Fruit fly (Drosophila melanogaster) whole organism, embryonic: Measurements from ENCODE around the gene Nct.

Experiments
- Atf-2 ChIP-seq: fragments of 200-800 bp; sonication (Bioruptor generic); optimal IDR thresholded peaks from 2 replicates; lab custom pipeline; 2016; ENCODE audit warnings: missing biosample characterization, missing genetic modification characterization
- CG10462 ChIP-seq: fragments of 200-800 bp; sonication (Bioruptor generic); optimal IDR thresholded peaks from 2 replicates; lab custom pipeline; 2016; ENCODE audit warnings: missing biosample characterization, missing genetic modification characterization
- CG11456 ChIP-seq: fragments of 200-800 bp; sonication (Bioruptor generic); IDR thresholded peaks from 3 replicates; pipeline ENCODE4 v1.3.6; 2022; ENCODE audit warnings: missing biosample characterization, missing genetic modification characterization
- CG11723 ChIP-seq: fragments of 200-800 bp; sonication (Bioruptor generic); optimal IDR thresholded peaks from 2 replicates; lab custom pipeline; 2017; ENCODE audit warnings: missing biosample characterization, mild to moderate bottlenecking, missing genetic modification characterization
- CG12769 ChIP-seq: fragments of 200-800 bp; sonication (Bioruptor generic); optimal IDR thresholded peaks from 2 replicates; lab custom pipeline; 2019; ENCODE audit warnings: missing biosample characterization, mild to moderate bottlenecking, missing genetic modification characterization, moderate library complexity
- CG12942 ChIP-seq: fragments of 200-800 bp; sonication (Bioruptor generic); optimal IDR thresholded peaks from 3 replicates; lab custom pipeline; 2016; ENCODE audit warnings: missing biosample characterization, missing genetic modification characterization
- CG15073 ChIP-seq: fragments of 200-800 bp; sonication (Bioruptor generic); optimal IDR thresholded peaks from 2 replicates; lab custom pipeline; 2016; ENCODE audit warnings: missing biosample characterization, missing genetic modification characterization
- CG15514 ChIP-seq: fragments of 200-800 bp; sonication (Bioruptor generic); optimal IDR thresholded peaks from 3 replicates; lab custom pipeline; 2017; ENCODE audit warnings: missing biosample characterization, missing genetic modification characterization, mild to moderate bottlenecking, moderate library complexity, missing genetic modification reagents
- CG17568 ChIP-seq: fragments of 200-800 bp; sonication (Bioruptor generic); optimal IDR thresholded peaks from 2 replicates; lab custom pipeline; 2018; ENCODE audit warnings: missing biosample characterization, mild to moderate bottlenecking, missing genetic modification characterization, moderate library complexity
- CG18599 ChIP-seq: fragments of 200-800 bp; sonication (Bioruptor generic); optimal IDR thresholded peaks from 3 replicates; lab custom pipeline; 2017; ENCODE audit warnings: missing biosample characterization, missing genetic modification characterization, mild to moderate bottlenecking, moderate library complexity, missing genetic modification reagents
- CG18764 ChIP-seq: fragments of 200-800 bp; sonication (Bioruptor generic); optimal IDR thresholded peaks from 3 replicates; lab custom pipeline; 2016; ENCODE audit warnings: missing biosample characterization, missing genetic modification characterization
- CG2875 ChIP-seq: fragments of 200-800 bp; sonication (Bioruptor generic); optimal IDR thresholded peaks from 2 replicates; lab custom pipeline; 2017; ENCODE audit warnings: missing biosample characterization, mild to moderate bottlenecking, missing genetic modification characterization, missing genetic modification reagents
- CG30403 ChIP-seq: fragments of 200-800 bp; sonication (Bioruptor generic); optimal IDR thresholded peaks from 3 replicates; lab custom pipeline; 2016; ENCODE audit warnings: missing biosample characterization, missing genetic modification characterization
- CG31441 ChIP-seq: fragments of 200-800 bp; sonication (Bioruptor generic); IDR thresholded peaks from 2 replicates; pipeline ENCODE4 v1.3.6; 2022; ENCODE audit warnings: missing biosample characterization, missing genetic modification characterization
- CG3163 ChIP-seq: fragments of 200-800 bp; sonication (Bioruptor generic); optimal IDR thresholded peaks from 3 replicates; lab custom pipeline; 2016; ENCODE audit warnings: missing biosample characterization, missing genetic modification characterization
- CG32772 ChIP-seq: fragments of 200-800 bp; sonication (Bioruptor generic); IDR thresholded peaks from 2 replicates; pipeline ENCODE4 v1.3.6; 2022; ENCODE audit warnings: missing biosample characterization, missing genetic modification characterization
- CG33213 ChIP-seq: fragments of 200-800 bp; sonication (Bioruptor generic); optimal IDR thresholded peaks from 3 replicates; lab custom pipeline; 2016; ENCODE audit warnings: missing biosample characterization, missing genetic modification characterization
- CG3726 ChIP-seq: fragments of 200-800 bp; sonication (Bioruptor generic); IDR thresholded peaks from 3 replicates; pipeline ENCODE4, ENCODE4 v1.3.6; 2022; ENCODE audit warnings: missing biosample characterization, missing genetic modification characterization
- CG4282 ChIP-seq: fragments of 200-800 bp; sonication (Bioruptor generic); optimal IDR thresholded peaks from 2 replicates; lab custom pipeline; 2016; ENCODE audit warnings: missing biosample characterization, missing genetic modification characterization
- CG4820 ChIP-seq: fragments of 200-800 bp; sonication (Bioruptor generic); optimal IDR thresholded peaks from 3 replicates; lab custom pipeline; 2016; ENCODE audit warnings: missing biosample characterization, missing genetic modification characterization
- CG6683 ChIP-seq: fragments of 200-800 bp; sonication (Bioruptor generic); optimal IDR thresholded peaks from 2 replicates; lab custom pipeline; 2017; ENCODE audit warnings: missing biosample characterization, mild to moderate bottlenecking, missing genetic modification characterization, missing genetic modification reagents
- CG7357 ChIP-seq: fragments of 200-800 bp; sonication (Bioruptor generic); IDR thresholded peaks from 3 replicates; pipeline ENCODE4 v1.3.6; 2022; ENCODE audit warnings: missing biosample characterization, missing genetic modification characterization
- CG7556 ChIP-seq: fragments of 200-800 bp; sonication (Bioruptor generic); optimal IDR thresholded peaks from 2 replicates; lab custom pipeline; 2017; ENCODE audit warnings: missing biosample characterization, mild to moderate bottlenecking, missing genetic modification characterization
- CG7963 ChIP-seq: fragments of 200-800 bp; sonication (Bioruptor generic); IDR thresholded peaks from 3 replicates; pipeline ENCODE4 v1.3.6; 2022; ENCODE audit warnings: missing biosample characterization, missing genetic modification characterization; ENCODE audit not compliant: partially characterized antibody
- CG9727 ChIP-seq: fragments of 200-800 bp; sonication (Bioruptor generic); optimal IDR thresholded peaks from 3 replicates; lab custom pipeline; 2017; ENCODE audit warnings: missing biosample characterization, mild to moderate bottlenecking, missing genetic modification characterization
- CG9876 ChIP-seq: fragments of 200-800 bp; sonication (Bioruptor generic); optimal IDR thresholded peaks from 2 replicates; lab custom pipeline; 2016; ENCODE audit warnings: missing biosample characterization, missing genetic modification characterization
- Hr3 ChIP-seq: fragments of 200-800 bp; sonication (Bioruptor generic); optimal IDR thresholded peaks from 3 replicates; lab custom pipeline; 2016; ENCODE audit warnings: missing biosample characterization, missing genetic modification characterization
- Lhr ChIP-seq: fragments of 200-800 bp; sonication (Bioruptor generic); optimal IDR thresholded peaks from 3 replicates; lab custom pipeline; 2017; ENCODE audit warnings: mild to moderate bottlenecking, missing biosample characterization, missing genetic modification reagents, missing genetic modification characterization
- Lim3 ChIP-seq: fragments of 200-800 bp; sonication (Bioruptor generic); IDR thresholded peaks from 2 replicates; pipeline ENCODE4 v1.3.6; 2022; ENCODE audit warnings: missing biosample characterization, missing genetic modification characterization
- Myb ChIP-seq: fragments of 200-800 bp; sonication (Bioruptor generic); optimal IDR thresholded peaks from 2 replicates; lab custom pipeline; 2016; ENCODE audit warnings: missing biosample characterization, missing genetic modification characterization
- NC2β ChIP-seq: fragments of 200-800 bp; sonication (Bioruptor generic); optimal IDR thresholded peaks from 2 replicates; lab custom pipeline; 2016; ENCODE audit warnings: missing biosample characterization, missing genetic modification characterization
- Rx ChIP-seq: fragments of 200-800 bp; sonication (Bioruptor generic); IDR thresholded peaks from 2 replicates; pipeline ENCODE4 v1.3.6; 2022; ENCODE audit warnings: missing biosample characterization, missing genetic modification characterization
- Side ChIP-seq: fragments of 200-800 bp; sonication (Bioruptor generic); optimal IDR thresholded peaks from 2 replicates; lab custom pipeline; 2016; ENCODE audit warnings: missing biosample characterization, missing genetic modification characterization
- Usf ChIP-seq: fragments of 200-800 bp; sonication (Bioruptor generic); optimal IDR thresholded peaks from 2 replicates; lab custom pipeline; 2017; ENCODE audit warnings: missing genotype, missing biosample characterization, missing genetic modification characterization
- bsh ChIP-seq, 2 experiments: fragments of 200-800 bp; sonication (Bioruptor generic); optimal IDR thresholded peaks; 2 replicates each; lab custom pipeline; 2017 to 2018; ENCODE audit warnings: mild to moderate bottlenecking in 2 of 2, missing biosample characterization in 2 of 2, missing genetic modification characterization in 2 of 2, moderate library complexity in 1 of 2
- cad ChIP-seq: fragments of >200 bp; optimal IDR thresholded peaks from 2 replicates; lab custom pipeline; 2017; ENCODE audit warnings: missing biosample characterization, missing genetic modification characterization
- cg ChIP-seq: fragments of 200-800 bp; sonication (Bioruptor generic); optimal IDR thresholded peaks from 3 replicates; lab custom pipeline; 2019; ENCODE audit warnings: missing biosample characterization, mild to moderate bottlenecking, missing genetic modification characterization, moderate library complexity
- chm ChIP-seq: fragments of 200-800 bp; sonication (Bioruptor generic); IDR thresholded peaks from 2 replicates; pipeline ENCODE4 v1.3.6; 2022; ENCODE audit warnings: missing biosample characterization, missing genetic modification characterization
- chn ChIP-seq: fragments of 200-800 bp; sonication (Bioruptor generic); optimal IDR thresholded peaks from 2 replicates; lab custom pipeline; 2016; ENCODE audit warnings: missing biosample characterization, missing genetic modification characterization
- gfzf ChIP-seq: fragments of 200-800 bp; sonication (Bioruptor generic); optimal IDR thresholded peaks from 2 replicates; lab custom pipeline; 2016; ENCODE audit warnings: missing biosample characterization, mild to moderate bottlenecking, missing genetic modification characterization, moderate library complexity
- grn ChIP-seq: fragments of 200-800 bp; sonication (Bioruptor generic); optimal IDR thresholded peaks from 3 replicates; lab custom pipeline; 2017; ENCODE audit warnings: missing biosample characterization, missing genetic modification characterization
- gro ChIP-seq: fragments of 200-800 bp; sonication (Bioruptor generic); optimal IDR thresholded peaks from 2 replicates; lab custom pipeline; 2016; ENCODE audit warnings: missing biosample characterization, missing genetic modification characterization
- her ChIP-seq: fragments of 200-800 bp; sonication (Bioruptor generic); optimal IDR thresholded peaks from 2 replicates; lab custom pipeline; 2016; ENCODE audit warnings: missing biosample characterization, missing genetic modification characterization
- inv ChIP-seq: fragments of 200-800 bp; sonication (Bioruptor generic); IDR thresholded peaks from 2 replicates; pipeline ENCODE4 v1.3.6; 2022; ENCODE audit warnings: missing biosample characterization, missing genetic modification characterization; ENCODE audit not compliant: partially characterized antibody
- mld ChIP-seq: fragments of 200-800 bp; sonication (Bioruptor generic); IDR thresholded peaks from 3 replicates; pipeline ENCODE4 v1.3.6; 2022; ENCODE audit warnings: missing biosample characterization, missing genetic modification characterization; ENCODE audit not compliant: partially characterized antibody
- nerfin-2 ChIP-seq: fragments of 200-800 bp; sonication (Bioruptor generic); IDR thresholded peaks from 2 replicates; pipeline ENCODE4 v1.3.6; 2022; ENCODE audit warnings: missing biosample characterization, missing genetic modification characterization; ENCODE audit not compliant: partially characterized antibody
- otp ChIP-seq: fragments of 200-800 bp; sonication (Bioruptor generic); IDR thresholded peaks from 3 replicates; pipeline ENCODE4, ENCODE4 v1.3.6; 2022; ENCODE audit warnings: missing biosample characterization, missing genetic modification characterization
- seq ChIP-seq: fragments of 200-800 bp; sonication (Bioruptor generic); IDR thresholded peaks from 2 replicates; pipeline ENCODE4 v1.3.6; 2022; ENCODE audit warnings: missing biosample characterization, missing genetic modification characterization
- unpg ChIP-seq: fragments of 200-800 bp; sonication (Bioruptor generic); optimal IDR thresholded peaks from 3 replicates; lab custom pipeline; 2018; ENCODE audit warnings: missing biosample characterization, mild to moderate bottlenecking, missing genetic modification characterization, moderate library complexity
- vvl ChIP-seq: fragments of 200-800 bp; sonication (Bioruptor generic); IDR thresholded peaks from 2 replicates; pipeline ENCODE4 v1.3.6; 2022; ENCODE audit warnings: missing biosample characterization, missing genetic modification characterization
- zfh2 ChIP-seq: fragments of 200-800 bp; sonication (Bioruptor generic); optimal IDR thresholded peaks from 2 replicates; lab custom pipeline; 2016; ENCODE audit warnings: missing biosample characterization, missing genetic modification characterization

Nct gene

DNA sequence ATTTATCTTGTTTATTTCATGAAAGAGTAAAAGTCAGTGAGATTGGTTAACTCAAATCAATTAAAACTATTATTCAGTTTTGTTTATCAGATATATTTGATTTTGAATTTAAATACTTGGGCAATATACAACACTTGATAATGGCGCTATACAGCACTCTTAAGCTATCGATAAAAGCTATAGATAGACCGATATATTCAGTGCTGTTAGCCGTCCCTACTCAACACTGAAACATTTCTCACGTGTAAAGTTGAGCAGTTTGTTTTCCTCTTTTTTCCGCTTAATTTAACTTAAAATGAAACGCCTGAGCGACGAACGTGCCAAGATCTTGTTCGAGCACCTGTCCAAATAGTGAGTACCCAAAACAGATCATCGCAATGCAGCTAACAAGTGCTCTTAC, 981 bp upstream of the Nct start, which contains the start of gene CG7006 (continued):
- TF ChIP-seq CG12942 (GFP tag; lab: Kevin White, UChicago), result peak; percentile 78
- TF ChIP-seq CG4282 (GFP tag; lab: Kevin White, UChicago), result peak; percentile 71
- no peak for TF ChIP-seq seq (GFP tag; lab: Robert Waterston, UW)
- no peak for TF ChIP-seq CG18599 (GFP tag; lab: Kevin White, UChicago)
- peak; percentile 68 for TF ChIP-seq chn (GFP tag; lab: Kevin White, UChicago)
- peak; percentile 13 for TF ChIP-seq CG15073 (GFP tag; lab: Kevin White, UChicago)
- TF ChIP-seq otp (GFP tag; lab: Robert Waterston, UW), result 0 out of 3 replicates have a peak, but pooled peaks have one; percentile 18
- no peak for TF ChIP-seq CG2875 (GFP tag; lab: Kevin White, UChicago)
- TF ChIP-seq cad (GFP tag; lab: Kevin White, UChicago), result no peak
- no peak for TF ChIP-seq CG10462
- peak; percentile 87 for TF ChIP-seq gro
- TF ChIP-seq CG18764 (GFP tag; lab: Kevin White, UChicago), result peak; percentile 73
- peak; percentile 91 for TF ChIP-seq zfh2 (GFP tag; lab: Kevin White, UChicago)
- TF ChIP-seq Side (GFP tag; lab: Kevin White, UChicago), result peak; percentile 69
- TF ChIP-seq CG32772, result peak; percentile 50; the same call in 1 of the 2 replicates
- TF ChIP-seq CG17568 (GFP tag; lab: Kevin White, UChicago), result no peak
- TF ChIP-seq CG31441 (GFP tag; lab: Robert Waterston, UW), result no peak; the same call in 1 of the 2 replicates
- peak; percentile 28; the same call in 2 of the 3 replicates for TF ChIP-seq CG7963 (GFP tag; lab: Robert Waterston, UW)
- TF ChIP-seq Rx, result peak; percentile 32; the same call in 1 of the 2 replicates
- TF ChIP-seq CG7357, result no peak
- TF ChIP-seq CG15514 (GFP tag; lab: Kevin White, UChicago), result peak; percentile 62
- peak; percentile 69 for TF ChIP-seq inv
- peak; percentile 85 for TF ChIP-seq CG11456 (GFP tag; lab: Robert Waterston, UW)
- no peak for TF ChIP-seq unpg (GFP tag; lab: Kevin White, UChicago)
- TF ChIP-seq CG11723, result no peak
- TF ChIP-seq CG30403 (GFP tag; lab: Kevin White, UChicago), result peak; percentile 80
- TF ChIP-seq bsh (GFP tag; optimal IDR thresholded peaks at IDR 0.05; lab: Kevin White, UChicago), result no peak
- no peak for TF ChIP-seq Lim3 (GFP tag; lab: Robert Waterston, UW)
- TF ChIP-seq CG6683 (GFP tag; lab: Kevin White, UChicago), result no peak
- TF ChIP-seq CG4820, result peak; percentile 54
- TF ChIP-seq gfzf (GFP tag; lab: Kevin White, UChicago), result peak; percentile 41
- peak; percentile 95 for TF ChIP-seq Myb
- TF ChIP-seq her (GFP tag; lab: Kevin White, UChicago), result peak; percentile 75
- TF ChIP-seq CG3726 (GFP tag; lab: Robert Waterston, UW), result no peak
- TF ChIP-seq grn (GFP tag; lab: Kevin White, UChicago), result no peak
- peak; percentile 21 for TF ChIP-seq Lhr
- TF ChIP-seq vvl (GFP tag; lab: Robert Waterston, UW), result peak; percentile 88
- TF ChIP-seq CG9727 (GFP tag; lab: Kevin White, UChicago), result peak; percentile 10
- TF ChIP-seq CG9876, result peak; percentile 70
- TF ChIP-seq Hr3 (GFP tag; lab: Kevin White, UChicago), result peak; percentile 62
- TF ChIP-seq cg (GFP tag; lab: Kevin White, UChicago), result no peak
- peak; percentile 55 for TF ChIP-seq Usf (GFP tag; lab: Kevin White, UChicago)
- peak; percentile 59 for TF ChIP-seq CG3163 (GFP tag; lab: Kevin White, UChicago)
- peak; percentile 54; the same call in 1 of the 2 replicates for TF ChIP-seq chm (GFP tag; lab: Robert Waterston, UW)
- peak; percentile 58 for TF ChIP-seq Atf-2 (GFP tag; lab: Kevin White, UChicago)
- TF ChIP-seq CG7556, result peak; percentile 52
- peak; percentile 50; the same call in 1 of the 3 replicates for TF ChIP-seq mld
- peak; percentile 77 for TF ChIP-seq CG33213 (GFP tag; lab: Kevin White, UChicago)
- TF ChIP-seq CG12769 (tag; lab: Kevin White, UChicago), result peak; percentile 87
- 0 out of 2 replicates have a peak, but pooled peaks have one; percentile 54 for TF ChIP-seq nerfin-2 (GFP tag; lab: Robert Waterston, UW)
- TF ChIP-seq NC2β, result peak; percentile 80
